Fruit fly (Drosophila melanogaster): Measurements from ENCODE around the gene mmm.

Gene mmm

DNA sequence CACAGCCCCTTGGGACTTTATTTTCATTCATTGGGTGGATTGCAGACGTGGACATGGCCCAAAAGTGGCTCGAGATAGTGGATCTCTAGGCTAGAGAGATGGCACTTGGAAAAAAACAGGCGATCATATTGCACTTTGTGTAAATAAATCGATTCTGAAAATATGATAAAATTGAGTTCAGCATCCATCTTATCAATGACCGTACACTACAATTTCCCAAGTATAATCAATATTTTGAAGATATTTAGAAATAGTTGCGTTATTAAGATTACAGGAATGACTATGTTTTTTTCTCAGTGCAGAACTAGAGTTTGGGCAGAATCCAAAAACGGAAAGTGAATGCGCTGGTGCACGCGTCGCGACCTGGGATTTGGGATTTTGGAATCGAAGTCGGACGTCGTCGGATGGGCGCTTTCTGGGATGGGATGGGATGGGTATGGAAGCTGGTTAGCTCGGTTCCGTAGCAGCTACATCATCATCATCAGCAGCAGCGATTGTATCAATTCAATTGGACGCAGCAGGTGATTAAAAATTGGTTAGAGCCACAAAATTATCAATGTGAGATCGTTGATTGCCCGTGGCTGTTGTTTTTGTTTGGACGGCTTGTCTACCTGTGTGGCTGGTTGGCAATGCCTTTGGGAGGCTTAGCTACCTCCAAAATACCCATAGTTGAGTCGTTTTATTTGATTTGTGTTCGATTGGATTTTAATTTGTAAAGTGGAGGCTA, 51.7 kb downstream of the mmm start (continued):
- TF ChIP-seq HLH3B (GFP tag; IDR thresholded peaks at IDR 0.05), result peak; percentile 38; the same call in 1 of the 2 replicates
- no peak for TF ChIP-seq Tbp (GFP tag; optimal IDR thresholded peaks at IDR 0.05)
- no peak for TF ChIP-seq Hand (GFP tag; optimal IDR thresholded peaks at IDR 0.05)
- peak; percentile 83 for TF ChIP-seq grn (GFP tag; optimal IDR thresholded peaks at IDR 0.05)
- TF ChIP-seq zfh1 (GFP tag; IDR thresholded peaks at IDR 0.05), result peak; percentile 69
- no peak for TF ChIP-seq CG1602 (GFP tag; optimal IDR thresholded peaks at IDR 0.05)
- no peak for TF ChIP-seq CHES-1-like (GFP tag; optimal IDR thresholded peaks at IDR 0.05)
- no peak for TF ChIP-seq CG13894 (tag; optimal IDR thresholded peaks at IDR 0.05)
- no peak for TF ChIP-seq CG1233 (GFP tag; optimal IDR thresholded peaks at IDR 0.05)
- TF ChIP-seq CG30431 (GFP tag; optimal IDR thresholded peaks at IDR 0.05), result no peak
- TF ChIP-seq Myb (GFP tag; optimal IDR thresholded peaks at IDR 0.05), result no peak
- 0 out of 2 replicates have a peak, but pooled peaks have one; percentile 22 for TF ChIP-seq ranshi (GFP tag; IDR thresholded peaks at IDR 0.05)
- TF ChIP-seq dm (GFP tag; optimal IDR thresholded peaks at IDR 0.05), result no peak
- peak; percentile 56 for TF ChIP-seq Sox102F (GFP tag; optimal IDR thresholded peaks at IDR 0.05)
- TF ChIP-seq hkb (optimal IDR thresholded peaks at IDR 0.05), result no peak
- peak; percentile 53; the same call in 1 of the 2 replicates for TF ChIP-seq hkb (GFP tag; IDR thresholded peaks at IDR 0.05)
- TF ChIP-seq Ets97D (GFP tag; optimal IDR thresholded peaks at IDR 0.05), result no peak
- no peak for TF ChIP-seq her (GFP tag; optimal IDR thresholded peaks at IDR 0.05)
- TF ChIP-seq CG8290 (GFP tag; optimal IDR thresholded peaks at IDR 0.05), result no peak
- TF ChIP-seq CG8290 (tag; optimal IDR thresholded peaks at IDR 0.05), result no peak
- TF ChIP-seq Ets65A (GFP tag), result peak; percentile 90
- peak; percentile 8 for TF ChIP-seq zen (tag; optimal IDR thresholded peaks at IDR 0.05)
- TF ChIP-seq gsb-n (tag; optimal IDR thresholded peaks at IDR 0.05), result peak; percentile 40
- TF ChIP-seq gro (GFP tag; optimal IDR thresholded peaks at IDR 0.05), result no peak
- TF ChIP-seq Antp (GFP tag; optimal IDR thresholded peaks at IDR 0.05), result peak; percentile 33
- no peak for TF ChIP-seq Max (GFP tag; optimal IDR thresholded peaks at IDR 0.05)
- TF ChIP-seq btn (GFP tag; optimal IDR thresholded peaks at IDR 0.05), result peak; percentile 2
- TF ChIP-seq bcd (GFP tag; optimal IDR thresholded peaks at IDR 0.05), result peak; percentile 25
- no peak for TF ChIP-seq slou (GFP tag; optimal IDR thresholded peaks at IDR 0.05)
- no peak for TF ChIP-seq pan (optimal IDR thresholded peaks at IDR 0.05)
- TF ChIP-seq pan (GFP tag; optimal IDR thresholded peaks at IDR 0.05 in 1 of 2, IDR thresholded peaks at IDR 0.05 in 1 of 2), result peak in 1 of 2 experiments; percentile 25
- TF ChIP-seq Blimp-1 (GFP tag; optimal IDR thresholded peaks at IDR 0.05), result peak; percentile 92
- TF ChIP-seq Sry-δ (GFP tag; optimal IDR thresholded peaks at IDR 0.05), result peak; percentile 6
- TF ChIP-seq Trl (optimal IDR thresholded peaks at IDR 0.05), result no peak
- TF ChIP-seq Trl (GFP tag; optimal IDR thresholded peaks at IDR 0.05), result peak; percentile 20
- TF ChIP-seq phol (tag; optimal IDR thresholded peaks at IDR 0.05), result peak; percentile 64
- no peak for TF ChIP-seq CG4854 (GFP tag; optimal IDR thresholded peaks at IDR 0.05)
- peak; percentile 62 for TF ChIP-seq CG17359 (tag; optimal IDR thresholded peaks at IDR 0.05)
- TF ChIP-seq HHEX (GFP tag; optimal IDR thresholded peaks at IDR 0.05), result no peak
- TF ChIP-seq CG6791 (GFP tag; IDR thresholded peaks at IDR 0.05; ENCODE audit: partially characterized antibody), result no peak
- TF ChIP-seq Hmr (GFP tag; optimal IDR thresholded peaks at IDR 0.05), result no peak
- TF ChIP-seq CG10267 (tag; optimal IDR thresholded peaks at IDR 0.05), result peak; percentile 41
- TF ChIP-seq tap (tag; optimal IDR thresholded peaks at IDR 0.05), result peak; percentile 21
- TF ChIP-seq bigmax (GFP tag; optimal IDR thresholded peaks at IDR 0.05), result no peak
- TF ChIP-seq CG15269 (tag; optimal IDR thresholded peaks at IDR 0.05), result no peak
- TF ChIP-seq CG4820 (GFP tag; optimal IDR thresholded peaks at IDR 0.05), result peak; percentile 23
- TF ChIP-seq CG4424 (GFP tag; optimal IDR thresholded peaks at IDR 0.05), result peak; percentile 30
- no peak for TF ChIP-seq fd3F (GFP tag; optimal IDR thresholded peaks at IDR 0.05)
- TF ChIP-seq sd (tag; optimal IDR thresholded peaks at IDR 0.05), result no peak
- peak; percentile 52; the same call in 2 of the 3 replicates for TF ChIP-seq tgo (GFP tag; IDR thresholded peaks at IDR 0.05)
- peak; percentile 47 for TF ChIP-seq ATbp (GFP tag; optimal IDR thresholded peaks at IDR 0.05)

Data from whole organism, embryonic.